Worm (Caenorhabditis elegans): Measurements from ENCODE around the gene cutl-4.

DNA sequence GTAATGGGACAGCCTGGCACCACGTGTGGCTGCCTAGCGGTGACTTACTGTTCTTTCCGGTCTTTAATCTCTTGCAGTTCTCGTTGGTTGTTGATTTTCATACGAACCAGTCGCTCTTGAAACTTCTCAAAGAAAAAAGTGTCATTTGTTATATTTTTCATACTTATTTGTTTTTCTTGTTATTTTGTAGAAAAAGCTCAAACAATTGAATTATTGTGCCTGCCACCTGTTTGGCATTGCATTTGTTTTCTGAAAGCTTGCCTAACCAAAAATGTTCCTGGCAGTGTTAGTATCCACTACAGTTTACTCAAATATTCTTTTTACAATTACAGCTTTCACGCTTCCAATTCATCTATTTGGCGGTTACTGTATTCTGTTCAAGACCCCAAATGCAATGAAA is 25.4 kb upstream of the cutl-4 start, which contains the start of the genes C47A10.16 and srh-283:
- TF ChIP-seq zfp-3 (GFP tag; conservative IDR thresholded peaks at IDR 0.05) (no peak), ceh-82 (tag; optimal IDR thresholded peaks at IDR 0.05) (no peak), snpc-4 (tag; optimal IDR thresholded peaks at IDR 0.05) (no peak), ama-1 (optimal IDR thresholded peaks at IDR 0.05) (no peak), F37D6.2 (tag; optimal IDR thresholded peaks at IDR 0.05) (no peak), F10B5.3 (tag; optimal IDR thresholded peaks at IDR 0.05) (no peak), set-16 (GFP tag; IDR thresholded peaks at IDR 0.05) (no peak)

Measured in whole organism, L4 larva.